Fruit fly (Drosophila melanogaster): Measurements from ENCODE around the gene Sap-r.

- TF ChIP-seq h (GFP tag; optimal IDR thresholded peaks at IDR 0.05), result peak; percentile 58
- no peak for TF ChIP-seq usp (GFP tag; optimal IDR thresholded peaks at IDR 0.05)
- no peak for TF ChIP-seq Hr78 (GFP tag; optimal IDR thresholded peaks at IDR 0.05)
Observed at dm6 chr3R:30842199-30842598, 46.7 kb downstream of the Sap-r start.

Measured in whole organism, wandering third instar larva.